Fruit fly (Drosophila melanogaster) whole organism: ENCODE results near the gene spi.

Experiments
- CG8478 ChIP-seq: fragments of >200 bp; optimal IDR thresholded peaks from 2 replicates; lab custom pipeline; 2018; ENCODE audit warnings: inconsistent platforms
- pan ChIP-seq: fragments of >200 bp; optimal IDR thresholded peaks from 2 replicates; lab custom pipeline; 2017
- psq ChIP-seq: fragments of >200 bp; optimal IDR thresholded peaks from 2 replicates; lab custom pipeline; 2017
- usp ChIP-seq: fragments of >200 bp; optimal IDR thresholded peaks from 2 replicates; lab custom pipeline; 2017; ENCODE audit warnings: missing biosample characterization, missing genetic modification characterization, mixed read lengths

DNA sequence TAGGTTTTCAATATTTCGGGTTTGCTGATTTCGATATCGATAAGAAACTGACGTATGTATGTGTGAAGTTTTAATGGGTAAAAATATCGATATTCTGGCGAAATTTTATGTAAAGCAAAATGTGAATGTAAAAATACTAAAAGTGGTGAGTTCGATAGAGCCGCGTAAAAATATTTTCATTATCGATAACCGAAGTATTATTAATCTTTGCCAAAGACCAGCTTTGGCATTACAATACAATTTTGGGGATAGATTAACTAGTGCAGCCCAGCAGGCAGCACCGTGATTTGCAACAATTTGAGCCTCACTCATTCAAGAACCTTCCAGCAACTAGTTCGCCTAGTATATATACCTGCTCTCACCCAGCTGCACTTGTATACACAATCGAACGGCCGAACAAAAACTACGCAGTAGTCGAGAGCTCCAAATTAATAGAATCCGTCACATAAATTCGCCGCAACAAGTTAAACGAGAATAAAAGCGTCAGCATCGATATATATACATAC lies 34.8 kb downstream of the spi start:
- TF ChIP-seq pan (no peak), CG8478 (no peak), psq (lab: Kevin White, UChicago) (no peak), usp (no peak)
